Worm (Caenorhabditis elegans): ENCODE data around the gene Y39G8B.13.

DNA sequence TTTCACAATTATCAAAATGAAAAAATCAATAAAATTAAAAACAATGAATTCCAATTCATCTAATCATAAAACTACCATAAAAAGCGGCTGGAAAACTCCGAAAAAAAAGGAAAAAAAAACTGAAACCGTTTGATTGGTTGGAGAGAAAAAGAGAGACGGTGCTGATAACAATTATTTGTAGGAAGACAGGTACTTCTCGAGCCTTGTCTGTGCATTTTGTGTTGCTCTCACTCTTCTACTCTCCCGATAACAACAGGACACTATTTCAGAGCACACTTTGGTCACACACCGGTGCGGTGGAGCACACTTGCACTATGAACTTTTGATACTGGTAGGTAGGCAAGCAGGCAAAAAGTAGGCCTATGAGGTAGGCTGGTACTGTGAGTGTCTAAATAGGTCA lies 26.3 kb downstream of the Y39G8B.13 start:
- TF ChIP-seq him-1 (tag; optimal IDR thresholded peaks at IDR 0.05) (no peak), dao-5 (tag; optimal IDR thresholded peaks at IDR 0.05) (no peak), W03F9.2 (tag; optimal IDR thresholded peaks at IDR 0.05) (no peak)
